Fruit fly (Drosophila melanogaster) whole organism, embryonic: ENCODE measurements around the gene dbo.
A peak's percentile ranks its signal among the peaks of the same experiment; 100 is the strongest.

Experiments used
- C15 ChIP-seq: fragments of 200-800 bp; sonication (Bioruptor generic); IDR thresholded peaks from 3 replicates; pipeline ENCODE4 v1.3.6; 2022; ENCODE audit warnings: missing biosample characterization, missing genetic modification characterization
- CG11696 ChIP-seq: fragments of 200-800 bp; sonication (Bioruptor generic); IDR thresholded peaks from 2 replicates; pipeline ENCODE4 v1.3.6; 2022; ENCODE audit warnings: missing biosample characterization, missing genetic modification characterization
- CG14860 ChIP-seq: fragments of 200-800 bp; sonication (Bioruptor generic); IDR thresholded peaks from 3 replicates; pipeline ENCODE4 v1.3.6; 2022; ENCODE audit warnings: missing biosample characterization, missing genetic modification characterization; ENCODE audit not compliant: partially characterized antibody
- CG1529 ChIP-seq: fragments of 200-800 bp; sonication (Bioruptor generic); optimal IDR thresholded peaks from 3 replicates; lab custom pipeline; 2018; ENCODE audit warnings: missing biosample characterization, missing genetic modification characterization
- CG15696 ChIP-seq: fragments of 200-800 bp; sonication (Bioruptor generic); optimal IDR thresholded peaks from 2 replicates; lab custom pipeline; 2019; ENCODE audit warnings: missing biosample characterization, mild to moderate bottlenecking, missing genetic modification characterization, moderate library complexity
- CG16815 ChIP-seq: fragments of 200-800 bp; sonication (Bioruptor generic); optimal IDR thresholded peaks from 3 replicates; lab custom pipeline; 2017; ENCODE audit warnings: missing biosample characterization, mild to moderate bottlenecking, missing genetic modification characterization
- CG17186 ChIP-seq: fragments of 200-800 bp; sonication (Bioruptor generic); optimal IDR thresholded peaks from 3 replicates; lab custom pipeline; 2017; ENCODE audit warnings: missing biosample characterization, missing genetic modification reagents, missing genetic modification characterization
- CG17385 ChIP-seq: fragments of 200-800 bp; sonication (Bioruptor generic); optimal IDR thresholded peaks from 3 replicates; lab custom pipeline; 2018; ENCODE audit warnings: missing biosample characterization, mild to moderate bottlenecking, missing genetic modification characterization
- CG17829 ChIP-seq: fragments of 200-800 bp; optimal IDR thresholded peaks from 2 replicates; lab custom pipeline; 2019; ENCODE audit warnings: missing biosample characterization, mild to moderate bottlenecking, missing genetic modification characterization, moderate library complexity
- CG2199 ChIP-seq: fragments of 200-800 bp; sonication (Bioruptor generic); IDR thresholded peaks from 3 replicates; pipeline ENCODE4 v1.3.6; 2022; ENCODE audit warnings: missing biosample characterization, missing genetic modification characterization
- CG4328 ChIP-seq: fragments of 200-800 bp; sonication (Bioruptor generic); optimal IDR thresholded peaks from 3 replicates; lab custom pipeline; 2017; ENCODE audit warnings: missing biosample characterization, missing genetic modification reagents, missing genetic modification characterization
- CG5245 ChIP-seq: fragments of 200-800 bp; sonication (Bioruptor generic); optimal IDR thresholded peaks from 3 replicates; lab custom pipeline; 2016; ENCODE audit warnings: missing biosample characterization, missing genetic modification characterization
- CHES-1-like ChIP-seq: fragments of 200-800 bp; sonication (Bioruptor generic); optimal IDR thresholded peaks from 2 replicates; lab custom pipeline; 2016; ENCODE audit warnings: missing biosample characterization, missing genetic modification characterization
- CoRest ChIP-seq: fragments of 200-800 bp; sonication (Bioruptor generic); optimal IDR thresholded peaks from 3 replicates; lab custom pipeline; 2018; ENCODE audit warnings: missing biosample characterization, mild to moderate bottlenecking, missing genetic modification characterization, moderate library complexity
- D ChIP-seq, 2 experiments: fragments of 200-800 bp in 1 of 2; fragments of >200 bp in 1 of 2; sonication (Bioruptor generic) in 1 of 2; optimal IDR thresholded peaks; 2 replicates in 1 of 2; 3 replicates in 1 of 2; lab custom pipeline; 2017; ENCODE audit warnings: mild to moderate bottlenecking in 1 of 2, missing biosample characterization in 1 of 2, missing genetic modification characterization in 1 of 2, missing genetic modification reagents in 1 of 2
- Ets65A ChIP-seq: fragments of 200-800 bp; sonication (Bioruptor generic); peaks from one replicate; lab custom pipeline; 2016; ENCODE audit warnings: missing biosample characterization, missing genetic modification characterization
- HLH3B ChIP-seq: fragments of 200-800 bp; sonication (Bioruptor generic); IDR thresholded peaks from 2 replicates; pipeline ENCODE4 v1.3.6; 2022; ENCODE audit warnings: missing biosample characterization, missing genetic modification characterization
- HLHmδ ChIP-seq: fragments of 200-800 bp; sonication (Bioruptor generic); optimal IDR thresholded peaks from 2 replicates; lab custom pipeline; 2018; ENCODE audit warnings: missing biosample characterization, mild to moderate bottlenecking, missing genetic modification characterization, moderate library complexity
- HmgD ChIP-seq: fragments of 200-800 bp; sonication (Bioruptor generic); optimal IDR thresholded peaks from 3 replicates; lab custom pipeline; 2016; ENCODE audit warnings: missing biosample characterization, missing genetic modification characterization
- Max ChIP-seq: fragments of 200-800 bp; sonication (Bioruptor generic); optimal IDR thresholded peaks from 2 replicates; lab custom pipeline; 2016; ENCODE audit warnings: missing biosample characterization, mild to moderate bottlenecking, missing genetic modification characterization
- Mes4 ChIP-seq: fragments of 200-800 bp; sonication (Bioruptor generic); optimal IDR thresholded peaks from 2 replicates; lab custom pipeline; 2016; ENCODE audit warnings: missing biosample characterization, missing genetic modification characterization
- Ravus ChIP-seq: fragments of 200-800 bp; sonication (Bioruptor generic); IDR thresholded peaks from 2 replicates; pipeline ENCODE4 v1.3.6; 2022; ENCODE audit warnings: missing biosample characterization, missing genetic modification characterization
- Stat92E ChIP-seq, 3 experiments: fragments of >200 bp in 2 of 3; fragments of 200-800 bp in 1 of 3; sonication (Bioruptor generic) in 1 of 3; optimal IDR thresholded peaks; 2 replicates each; lab custom pipeline; 2017 to 2019; ENCODE audit warnings: missing biosample characterization in 3 of 3, missing genetic modification characterization in 3 of 3, mild to moderate bottlenecking in 1 of 3, moderate library complexity in 1 of 3
- bsh ChIP-seq, 2 experiments: fragments of 200-800 bp; sonication (Bioruptor generic); optimal IDR thresholded peaks; 2 replicates each; lab custom pipeline; 2017 to 2018; ENCODE audit warnings: mild to moderate bottlenecking in 2 of 2, missing biosample characterization in 2 of 2, missing genetic modification characterization in 2 of 2, moderate library complexity in 1 of 2
- esg ChIP-seq: fragments of 200-800 bp; sonication (Bioruptor generic); conservative IDR thresholded peaks from 2 replicates; pipeline ENCODE4 v1.3.6; 2022; ENCODE audit warnings: missing biosample characterization, missing genetic modification characterization
- fd3F ChIP-seq: fragments of 200-800 bp; sonication (Bioruptor generic); optimal IDR thresholded peaks from 2 replicates; lab custom pipeline; 2018; ENCODE audit warnings: missing biosample characterization, mild to moderate bottlenecking, missing genetic modification characterization, moderate library complexity
- gcm ChIP-seq: fragments of 200-800 bp; sonication (Bioruptor generic); optimal IDR thresholded peaks from 2 replicates; lab custom pipeline; 2019; ENCODE audit warnings: missing biosample characterization, mild to moderate bottlenecking, missing genetic modification characterization, moderate library complexity
- h ChIP-seq: fragments of >200 bp; optimal IDR thresholded peaks from 2 replicates; lab custom pipeline; 2017
- ham ChIP-seq: fragments of 200-800 bp; sonication (Bioruptor generic); IDR thresholded peaks from 2 replicates; pipeline ENCODE4 v1.3.6; 2022; ENCODE audit warnings: missing biosample characterization, missing genetic modification characterization
- jing ChIP-seq: fragments of 200-800 bp; sonication (Bioruptor generic); optimal IDR thresholded peaks from 2 replicates; lab custom pipeline; 2018; ENCODE audit warnings: missing biosample characterization, mild to moderate bottlenecking, missing genetic modification characterization
- kni ChIP-seq: fragments of 200-800 bp; sonication (Bioruptor generic); optimal IDR thresholded peaks from 3 replicates; lab custom pipeline; 2017; ENCODE audit warnings: mild to moderate bottlenecking, missing biosample characterization, missing genetic modification reagents, missing genetic modification characterization
- maf-S ChIP-seq: fragments of 200-800 bp; sonication (Bioruptor generic); optimal IDR thresholded peaks from 2 replicates; lab custom pipeline; 2016; ENCODE audit warnings: missing biosample characterization, missing genetic modification characterization
- nau ChIP-seq: fragments of 200-800 bp; sonication (Bioruptor generic); optimal IDR thresholded peaks from 3 replicates; lab custom pipeline; 2017; ENCODE audit warnings: missing biosample characterization, mild to moderate bottlenecking, missing genetic modification characterization, missing genetic modification reagents
- oc ChIP-seq: fragments of 200-800 bp; sonication (Bioruptor generic); optimal IDR thresholded peaks from 2 replicates; lab custom pipeline; 2018; ENCODE audit warnings: missing biosample characterization, mild to moderate bottlenecking, missing genetic modification characterization, moderate library complexity
- pb ChIP-seq: fragments of 200-800 bp; sonication (Bioruptor generic); optimal IDR thresholded peaks from 3 replicates; lab custom pipeline; 2016; ENCODE audit warnings: missing biosample characterization, missing genetic modification characterization
- phol ChIP-seq: fragments of 200-800 bp; sonication (Bioruptor generic); optimal IDR thresholded peaks from 3 replicates; lab custom pipeline; 2018; ENCODE audit warnings: missing biosample characterization, mild to moderate bottlenecking, missing genetic modification characterization, moderate library complexity
- psq ChIP-seq: fragments of 200-800 bp; sonication (Bioruptor generic); optimal IDR thresholded peaks from 2 replicates; lab custom pipeline; 2017; ENCODE audit warnings: missing biosample characterization, missing genetic modification characterization
- pum ChIP-seq: fragments of 200-800 bp; sonication (Bioruptor generic); optimal IDR thresholded peaks from 2 replicates; lab custom pipeline; 2016; ENCODE audit warnings: missing biosample characterization, missing genetic modification characterization
- pzg ChIP-seq: fragments of 200-800 bp; sonication (Bioruptor generic); optimal IDR thresholded peaks from 3 replicates; lab custom pipeline; 2018; ENCODE audit warnings: missing biosample characterization, mild to moderate bottlenecking, missing genetic modification characterization, moderate library complexity
- repo ChIP-seq: fragments of 200-800 bp; sonication (Bioruptor generic); optimal IDR thresholded peaks from 2 replicates; lab custom pipeline; 2016; ENCODE audit warnings: missing biosample characterization, missing genetic modification characterization
- sens ChIP-seq: fragments of 200-800 bp; sonication (Bioruptor generic); peaks from one replicate; lab custom pipeline; 2016; ENCODE audit warnings: missing biosample characterization, missing genetic modification characterization
- slou ChIP-seq: fragments of 200-800 bp; sonication (Bioruptor generic); optimal IDR thresholded peaks from 3 replicates; lab custom pipeline; 2016; ENCODE audit warnings: missing biosample characterization, missing genetic modification characterization
- stwl ChIP-seq: fragments of 200-800 bp; sonication (Bioruptor generic); optimal IDR thresholded peaks from 3 replicates; lab custom pipeline; 2018; ENCODE audit warnings: missing biosample characterization, mild to moderate bottlenecking, missing genetic modification characterization, moderate library complexity
- trh ChIP-seq: fragments of 200-800 bp; sonication (Bioruptor generic); optimal IDR thresholded peaks from 2 replicates; lab custom pipeline; 2016; ENCODE audit warnings: missing biosample characterization, missing genetic modification characterization
- zfh1 ChIP-seq: fragments of 200-800 bp; sonication (Bioruptor generic); IDR thresholded peaks from 3 replicates; pipeline ENCODE4 v1.3.6; 2022; ENCODE audit warnings: missing biosample characterization, missing genetic modification characterization

dbo gene

DNA sequence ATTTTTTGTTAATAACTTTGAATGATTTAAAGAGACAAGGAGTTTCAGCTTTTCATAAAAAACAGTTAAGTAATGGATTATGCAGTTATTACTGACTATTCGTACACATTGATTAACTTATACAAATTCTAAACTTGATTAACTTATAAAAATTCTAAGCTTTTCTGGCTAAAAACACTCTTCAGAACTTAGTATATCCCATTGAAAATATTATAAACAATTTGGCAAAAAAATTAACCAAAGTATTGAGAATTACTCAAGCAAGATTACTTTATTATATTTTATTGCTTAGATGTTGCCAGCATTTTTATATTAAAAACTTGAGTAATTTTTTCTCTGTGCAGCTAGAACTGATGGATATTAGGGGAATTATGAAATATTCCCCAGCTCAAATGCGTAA lies 49.3 kb upstream of the dbo start (continued):
- no peak for TF ChIP-seq Ravus
- no peak for TF ChIP-seq h
- no peak for TF ChIP-seq C15 (GFP tag; lab: Robert Waterston, UW)
- TF ChIP-seq trh: no peak
- TF ChIP-seq pzg (GFP tag; lab: Kevin White, UChicago): no peak
- no peak for TF ChIP-seq stwl
- no peak for TF ChIP-seq CG11696
- TF ChIP-seq ham (GFP tag; lab: Robert Waterston, UW): no peak
- TF ChIP-seq jing: no peak
- peak; percentile 13 for TF ChIP-seq CG17829 (tag; lab: Kevin White, UChicago)
- TF ChIP-seq slou (GFP tag; lab: Kevin White, UChicago): no peak
- peak; percentile 10 for TF ChIP-seq CG16815 (GFP tag; lab: Kevin White, UChicago)
- TF ChIP-seq phol: peak; percentile 37
- no peak for TF ChIP-seq CG1529 (GFP tag; lab: Kevin White, UChicago)
- no peak for TF ChIP-seq psq
- TF ChIP-seq Max (GFP tag; lab: Kevin White, UChicago): no peak
- no peak for TF ChIP-seq HLH3B (GFP tag; lab: Robert Waterston, UW)
- TF ChIP-seq maf-S (GFP tag; lab: Kevin White, UChicago): no peak
- no peak for TF ChIP-seq CHES-1-like
- TF ChIP-seq esg (GFP tag; lab: Robert Waterston, UW): no peak
- peak; percentile 44 for TF ChIP-seq CG15696 (tag; lab: Kevin White, UChicago)
- no peak for TF ChIP-seq HmgD (GFP tag; lab: Kevin White, UChicago)
- TF ChIP-seq CoRest (tag; lab: Kevin White, UChicago): no peak
- no peak for TF ChIP-seq pum
- no peak for TF ChIP-seq fd3F (GFP tag; lab: Kevin White, UChicago)
- no peak for TF ChIP-seq CG5245
- no peak for TF ChIP-seq CG17385 (GFP tag; lab: Kevin White, UChicago)
- no peak for TF ChIP-seq CG17186 (GFP tag; lab: Kevin White, UChicago)
- TF ChIP-seq HLHmδ (GFP tag; lab: Kevin White, UChicago): no peak
- TF ChIP-seq nau (GFP tag; lab: Kevin White, UChicago): no peak

DNA sequence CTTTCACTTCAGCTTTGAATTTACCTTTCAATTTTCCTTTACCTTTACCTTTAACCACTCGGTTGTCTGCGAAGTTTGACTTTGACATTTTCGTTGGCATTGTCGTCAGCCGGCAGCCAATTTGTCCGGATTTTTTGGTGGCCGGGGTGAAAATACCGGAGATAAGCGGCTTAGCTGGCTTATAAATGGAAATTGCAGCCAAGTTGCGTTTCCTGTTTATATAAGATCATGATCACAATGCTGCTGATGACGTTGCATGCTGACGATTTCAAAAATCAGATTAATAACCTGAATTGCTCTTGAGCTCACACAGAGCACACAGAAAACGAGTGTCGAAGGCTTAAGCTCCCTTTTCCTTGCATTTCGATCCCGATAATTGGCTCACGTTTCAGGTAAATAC lies 48.8 kb upstream of the dbo start:
- TF ChIP-seq bsh (GFP tag; optimal IDR thresholded peaks at IDR 0.05; lab: Kevin White, UChicago) (no peak), oc (peak; percentile 99), pb (no peak), Ets65A (GFP tag; lab: Kevin White, UChicago) (peak; percentile 7)

DNA sequence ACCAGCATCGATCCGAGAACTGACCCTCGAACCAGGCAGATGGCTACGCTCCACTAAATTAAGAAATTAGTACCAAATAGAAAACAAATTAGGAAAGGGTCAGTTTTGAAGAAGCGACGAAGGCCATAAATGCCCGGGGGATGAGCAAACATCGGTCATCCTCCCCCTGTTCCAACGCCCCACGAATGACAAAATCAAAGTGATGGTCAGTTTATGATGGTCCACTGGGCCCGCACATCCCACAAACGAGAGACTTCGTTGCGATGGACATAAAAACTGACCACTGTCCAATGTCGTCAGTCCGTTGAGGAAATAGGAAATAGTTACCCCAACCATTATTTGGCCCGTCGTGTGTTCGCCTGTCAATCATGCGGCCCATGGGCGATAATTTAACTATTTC lies 47.7 kb upstream of the dbo start:
- peak; percentile 78 for TF ChIP-seq Ets65A (GFP tag; lab: Kevin White, UChicago)
- no peak for TF ChIP-seq CG14860 (GFP tag; lab: Robert Waterston, UW)
- TF ChIP-seq CG4328 (GFP tag; lab: Kevin White, UChicago): no peak
- TF ChIP-seq sens (GFP tag; lab: Kevin White, UChicago): peak; percentile 23
- peak; percentile 80 for TF ChIP-seq gcm

DNA sequence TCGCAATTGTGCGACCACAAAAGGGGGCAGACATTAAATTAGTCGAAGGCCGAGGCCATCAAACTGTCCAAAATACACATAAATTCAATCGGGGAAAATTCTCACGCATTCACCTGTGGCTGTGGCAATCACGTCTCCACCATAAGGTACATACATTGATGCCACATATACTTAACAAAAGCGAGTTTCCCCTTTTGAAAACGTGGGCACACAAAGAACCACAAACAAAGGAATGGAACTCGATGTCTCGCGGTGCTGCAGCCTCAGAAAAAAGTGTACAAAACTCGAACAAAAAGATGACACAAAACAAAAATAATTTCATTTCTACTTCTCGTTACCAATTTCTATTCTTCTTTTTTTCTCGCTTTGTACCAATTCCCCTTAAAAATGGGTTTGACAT lies 41.3 kb upstream of the dbo start:
- TF ChIP-seq Stat92E (GFP tag; optimal IDR thresholded peaks at IDR 0.05; lab: Kevin White, UChicago): peak in 1 of 3 experiments; percentile 48
- peak; percentile 76; the same call in 1 of the 3 replicates for TF ChIP-seq CG2199 (GFP tag; lab: Robert Waterston, UW)
- no peak for TF ChIP-seq Mes4
- peak; percentile 90 for TF ChIP-seq D (optimal IDR thresholded peaks at IDR 0.05; lab: Kevin White, UChicago)
- TF ChIP-seq D (GFP tag; optimal IDR thresholded peaks at IDR 0.05; lab: Kevin White, UChicago): no peak
- no peak for TF ChIP-seq repo (GFP tag; lab: Kevin White, UChicago)
- 0 out of 3 replicates have a peak, but pooled peaks have one; percentile 9 for TF ChIP-seq zfh1
- peak; percentile 3 for TF ChIP-seq Ets65A (GFP tag; lab: Kevin White, UChicago)
- peak; percentile 4 for TF ChIP-seq kni (GFP tag; lab: Kevin White, UChicago)
